Worm (Caenorhabditis elegans) whole organism, midembryonic: ENCODE measurements around the gene gcy-6.

Experiments
- flt-1 ChIP-seq: fragments of 200-800 bp; sonication (Bioruptor generic); IDR thresholded peaks from 2 replicates; pipeline ENCODE4 v1.3.6; 2022; ENCODE audit warnings: missing genetic modification characterization, missing compliant biosample characterization
- klf-2 ChIP-seq: fragments of 200-800 bp; sonication (Bioruptor generic); conservative IDR thresholded peaks from 2 replicates; pipeline ENCODE4 v1.3.6; 2022; ENCODE audit warnings: missing genetic modification reagents, missing genetic modification characterization, missing compliant biosample characterization
- med-1 ChIP-seq: sonication (generic microtip); optimal IDR thresholded peaks from 2 replicates; lab custom pipeline; 2017; ENCODE audit warnings: missing genetic modification characterization, mild to moderate bottlenecking, missing compliant biosample characterization, antibody characterized with exemption, missing genetic modification reagents; ENCODE audit not compliant: insufficient read depth
- ref-1 ChIP-seq: fragments of 200-800 bp; sonication (Bioruptor generic); conservative IDR thresholded peaks from 2 replicates; pipeline ENCODE4 v1.3.6; 2022; ENCODE audit warnings: missing genetic modification reagents, missing genetic modification characterization, missing compliant biosample characterization
- ztf-23 ChIP-seq: fragments of 200-800 bp; sonication (Bioruptor generic); IDR thresholded peaks from 2 replicates; pipeline ENCODE4 v1.3.6; 2022; ENCODE audit warnings: missing genetic modification reagents, missing genetic modification characterization, missing compliant biosample characterization
- ztf-29 ChIP-seq: fragments of 200-800 bp; sonication (Bioruptor generic); IDR thresholded peaks from 2 replicates; pipeline ENCODE4 v1.3.6; 2022; ENCODE audit warnings: missing genetic modification reagents, missing genetic modification characterization, missing compliant biosample characterization

DNA sequence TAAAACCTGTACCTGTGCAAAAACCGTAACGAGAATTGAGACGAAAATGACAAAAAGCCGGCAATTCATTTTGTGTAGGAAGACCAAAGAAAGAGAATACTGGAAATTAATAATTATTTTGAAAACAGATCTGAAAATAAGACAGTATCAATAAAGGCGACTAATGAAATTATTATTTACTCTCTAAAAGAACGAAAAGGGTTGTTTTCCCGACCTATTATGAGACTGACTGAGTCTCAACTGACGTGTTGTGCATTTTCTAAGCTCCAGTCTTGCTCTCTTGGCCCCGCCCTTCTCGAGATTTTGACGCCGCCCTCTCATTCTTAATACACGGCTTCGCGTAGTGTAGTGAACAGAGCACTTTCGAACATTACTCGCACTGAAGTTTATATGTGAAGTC, 36.2 kb upstream of the gcy-6 start, which contains the start of gene K07C5.9:
- TF ChIP-seq flt-1 (GFP tag; lab: Robert Waterston, UW) (no peak), ztf-29 (GFP tag; lab: Robert Waterston, UW) (no peak), klf-2 (GFP tag; lab: Robert Waterston, UW) (no peak), med-1 (GFP tag; lab: Kevin White, UChicago) (no peak), ztf-23 (GFP tag; lab: Robert Waterston, UW) (no peak), ref-1 (GFP tag; lab: Robert Waterston, UW) (no peak)
